Worm (Caenorhabditis elegans) whole organism, young adult: ENCODE data around the gene Y57G11C.1144.

Source experiments
- B0035.1 ChIP-seq: sonication (generic microtip); optimal IDR thresholded peaks from 2 replicates; lab custom pipeline; 2016; ENCODE audit warnings: missing genetic modification characterization, mild to moderate bottlenecking, missing compliant biosample characterization, missing genotype, missing genetic modification reagents
- ama-1 ChIP-seq, 3 experiments: fragments of 150-350 bp in 1 of 3; sonication (generic microtip) in 2 of 3; optimal IDR thresholded peaks; 2 replicates each; lab custom pipeline; 2014 to 2018; ENCODE audit warnings: missing biosample characterization in 2 of 3, missing genetic modification characterization in 2 of 3, missing genetic modification reagents in 2 of 3
- ceh-40 ChIP-seq: fragments of 200-800 bp; sonication (Bioruptor generic); IDR thresholded peaks from 2 replicates; pipeline ENCODE4 v1.3.6; 2022; ENCODE audit warnings: missing genetic modification characterization, missing compliant biosample characterization
- ceh-79 ChIP-seq: sonication (generic microtip); optimal IDR thresholded peaks from 2 replicates; lab custom pipeline; 2017; ENCODE audit warnings: mild to moderate bottlenecking, missing genetic modification characterization, missing compliant biosample characterization
- ets-4 ChIP-seq: fragments of 200-800 bp; sonication (Bioruptor generic); optimal IDR thresholded peaks from 2 replicates; lab custom pipeline; 2018; ENCODE audit warnings: mild to moderate bottlenecking, missing genetic modification characterization, missing compliant biosample characterization
- hrde-1 ChIP-seq: sonication (generic microtip); optimal IDR thresholded peaks from 2 replicates; lab custom pipeline; 2016; ENCODE audit warnings: missing genetic modification characterization, mild to moderate bottlenecking, missing compliant biosample characterization, moderate library complexity, missing genotype, missing genetic modification reagents, borderline replicate concordance
- let-607 ChIP-seq, 2 experiments: fragments of 200-800 bp in 1 of 2; sonication (Bioruptor generic) in 1 of 2; sonication (generic microtip) in 1 of 2; optimal IDR thresholded peaks; 2 replicates each; lab custom pipeline; 2016 to 2018; ENCODE audit warnings: mild to moderate bottlenecking in 2 of 2, missing compliant biosample characterization in 2 of 2, missing genetic modification characterization in 2 of 2, moderate library complexity in 2 of 2, missing genotype in 1 of 2
- madf-3 ChIP-seq: fragments of 200-800 bp; sonication (Bioruptor generic); IDR thresholded peaks from 2 replicates; pipeline ENCODE4 v1.3.6; 2022; ENCODE audit warnings: missing genetic modification reagents, missing genetic modification characterization, missing compliant biosample characterization
- pha-4 ChIP-seq: fragments of 150-350 bp; sonication (generic microtip); optimal IDR thresholded peaks from 2 replicates; lab custom pipeline; 2014; ENCODE audit warnings: missing biosample characterization, missing genetic modification reagents, missing genetic modification characterization

DNA sequence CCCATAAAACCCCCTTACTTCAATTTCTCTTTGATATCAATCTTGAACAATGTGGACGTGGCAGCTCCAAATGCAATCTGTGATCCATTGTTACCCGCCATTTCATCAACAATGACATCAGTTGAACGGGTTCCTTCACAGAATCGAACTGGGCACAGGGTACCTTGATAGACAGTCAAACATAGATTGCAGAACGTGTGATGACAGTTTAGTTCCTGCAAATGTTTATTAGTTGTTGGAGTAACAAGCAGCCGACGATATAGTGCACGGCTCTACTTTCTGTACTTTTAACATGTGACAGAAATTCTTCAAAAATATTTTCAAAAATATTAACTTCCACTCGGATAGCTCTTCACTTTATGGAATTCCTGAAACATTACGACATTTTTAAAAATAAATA, 7.1 kb downstream of the Y57G11C.1144 start, which contains the start of gene Y57G11C.48:
- TF ChIP-seq pha-4 (tag; lab: Kevin White, UChicago) (no peak), madf-3 (GFP tag; lab: Robert Waterston, UW) (no peak), hrde-1 (tag; lab: Kevin White, UChicago) (no peak), ets-4 (GFP tag; lab: Kevin White, UChicago) (no peak), let-607 (tag; optimal IDR thresholded peaks at IDR 0.05; lab: Kevin White, UChicago) (no peak), B0035.1 (no peak), ceh-40 (GFP tag; lab: Robert Waterston, UW) (no peak), ama-1 (optimal IDR thresholded peaks at IDR 0.05; lab: Kevin White, UChicago) (no peak), ama-1 (GFP tag; optimal IDR thresholded peaks at IDR 0.05; lab: Kevin White, UChicago) (no peak), ceh-79 (tag; lab: Kevin White, UChicago) (no peak)
